Worm (Caenorhabditis elegans): ENCODE data around the gene C39B5.14.

C39B5.14 gene

DNA sequence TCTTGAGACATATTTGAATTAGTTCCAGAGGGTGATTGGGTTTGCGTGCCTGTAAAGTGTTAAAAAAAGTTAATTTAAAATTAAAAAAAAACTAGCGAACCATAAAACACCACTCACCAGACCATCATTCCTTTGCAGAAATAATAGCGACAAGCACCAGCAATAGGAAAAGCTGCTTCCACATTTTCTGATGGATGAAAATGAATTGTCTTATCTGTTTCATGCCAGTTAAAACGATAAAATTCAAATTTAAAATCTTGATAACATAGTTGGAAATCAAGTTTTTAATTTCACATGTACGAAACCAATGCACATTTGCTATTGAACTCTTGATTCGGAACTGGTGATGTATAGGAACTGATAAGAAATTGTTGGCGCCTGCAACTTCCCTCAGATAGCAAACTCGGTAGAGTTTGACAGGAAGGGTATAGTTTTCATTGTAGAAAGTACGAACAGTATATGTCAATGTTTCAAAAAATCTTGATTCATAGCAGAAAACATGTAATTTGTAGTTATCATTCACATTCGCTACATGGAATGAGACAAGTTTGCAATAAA lies 28.4 kb downstream of the C39B5.14 start, which contains the start of gene C39B5.10:
TSS of gene C39B5.10 (minus strand) at position 51 of the 558 bp plus-strand sequence.
- no peak for TF ChIP-seq pes-1 (GFP tag; IDR thresholded peaks at IDR 0.05)
- TF ChIP-seq ceh-13 (GFP tag; optimal IDR thresholded peaks at IDR 0.05) = no peak
- no peak for TF ChIP-seq F13C5.2 (tag; optimal IDR thresholded peaks at IDR 0.05)
- TF ChIP-seq hnd-1 (tag; optimal IDR thresholded peaks at IDR 0.05) = no peak
- TF ChIP-seq aly-1 (tag; optimal IDR thresholded peaks at IDR 0.05) = no peak
- no peak for TF ChIP-seq flt-1 (GFP tag; IDR thresholded peaks at IDR 0.05)
- TF ChIP-seq hmbx-1 (tag; optimal IDR thresholded peaks at IDR 0.05) = no peak
- no peak for TF ChIP-seq ets-7 (tag; optimal IDR thresholded peaks at IDR 0.05)
- no peak for TF ChIP-seq ceh-36 (tag; optimal IDR thresholded peaks at IDR 0.05)
- no peak for TF ChIP-seq tbx-37 (GFP tag; conservative IDR thresholded peaks at IDR 0.05)
- TF ChIP-seq B0310.2 (tag; optimal IDR thresholded peaks at IDR 0.05) = no peak

DNA sequence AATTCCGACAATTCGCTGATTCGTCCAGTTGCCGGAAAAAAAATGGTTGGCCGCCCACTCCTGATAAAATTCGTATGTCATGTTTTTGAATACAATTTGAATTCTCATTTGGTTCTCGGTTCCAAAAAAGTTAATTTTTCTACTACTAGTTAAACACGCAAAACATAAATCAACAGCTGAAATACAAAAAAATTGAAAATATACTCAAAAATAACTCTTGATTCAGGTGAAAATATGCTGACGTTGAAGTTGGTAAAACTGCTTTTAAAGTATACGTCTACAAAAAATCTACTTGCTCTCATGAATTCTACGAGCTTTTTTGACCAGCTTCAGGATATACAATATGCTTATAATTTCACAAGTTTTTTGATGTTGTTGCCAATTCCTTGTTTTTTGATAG lies 29.3 kb downstream of the C39B5.14 start, which contains the start of gene srz-56:
TSS of gene srz-56 (plus strand) at position 301 of the 400 bp plus-strand sequence.
- TF ChIP-seq pes-1 (GFP tag; IDR thresholded peaks at IDR 0.05) (no peak), scrt-1 (GFP tag; IDR thresholded peaks at IDR 0.05) (no peak), ceh-36 (tag; optimal IDR thresholded peaks at IDR 0.05) (no peak), flt-1 (GFP tag; IDR thresholded peaks at IDR 0.05) (no peak), ceh-13 (GFP tag; optimal IDR thresholded peaks at IDR 0.05) (no peak), hmbx-1 (tag; optimal IDR thresholded peaks at IDR 0.05) (no peak), ama-1 (optimal IDR thresholded peaks at IDR 0.05) (no peak), sea-1 (GFP tag; conservative IDR thresholded peaks at IDR 0.05) (no peak), B0310.2 (tag; optimal IDR thresholded peaks at IDR 0.05) (no peak), aly-1 (tag; optimal IDR thresholded peaks at IDR 0.05) (no peak), hnd-1 (tag; optimal IDR thresholded peaks at IDR 0.05) (no peak), ets-7 (tag; optimal IDR thresholded peaks at IDR 0.05) (no peak), hmg-4 (GFP tag; optimal IDR thresholded peaks at IDR 0.05) (no peak), F13C5.2 (tag; optimal IDR thresholded peaks at IDR 0.05) (no peak), tbx-11 (GFP tag; IDR thresholded peaks at IDR 0.05) (no peak), tra-4 (tag; optimal IDR thresholded peaks at IDR 0.05) (no peak), tbx-37 (GFP tag; conservative IDR thresholded peaks at IDR 0.05) (no peak)

DNA sequence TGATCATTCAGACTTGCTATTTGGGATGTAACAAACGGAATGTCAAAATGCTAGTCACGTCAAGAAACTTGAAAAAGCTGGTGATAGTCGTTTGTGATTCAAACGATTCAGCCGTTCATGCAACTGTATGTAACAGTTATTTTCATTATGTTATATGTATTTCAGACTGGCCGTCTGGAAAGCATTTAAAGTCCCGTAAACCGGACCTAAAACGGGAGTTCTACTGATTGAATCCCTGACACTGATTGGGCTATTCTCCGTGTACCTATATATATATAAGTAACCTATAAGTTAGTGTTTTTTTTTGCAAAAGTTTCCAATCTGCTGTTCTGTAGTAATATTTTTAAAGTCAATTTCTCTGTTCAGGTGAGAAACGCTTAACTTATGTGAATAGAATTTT lies 32.4 kb downstream of the C39B5.14 start:
- TF ChIP-seq hmbx-1 (tag; optimal IDR thresholded peaks at IDR 0.05) (no peak), ceh-13 (GFP tag; optimal IDR thresholded peaks at IDR 0.05) (no peak), scrt-1 (GFP tag; IDR thresholded peaks at IDR 0.05) (no peak), aly-1 (tag; optimal IDR thresholded peaks at IDR 0.05) (no peak), tra-4 (tag; optimal IDR thresholded peaks at IDR 0.05) (no peak), ama-1 (optimal IDR thresholded peaks at IDR 0.05) (no peak), pes-1 (GFP tag; IDR thresholded peaks at IDR 0.05) (no peak), hnd-1 (tag; optimal IDR thresholded peaks at IDR 0.05) (no peak), ceh-36 (tag; optimal IDR thresholded peaks at IDR 0.05) (no peak), flt-1 (GFP tag; IDR thresholded peaks at IDR 0.05) (no peak)

DNA sequence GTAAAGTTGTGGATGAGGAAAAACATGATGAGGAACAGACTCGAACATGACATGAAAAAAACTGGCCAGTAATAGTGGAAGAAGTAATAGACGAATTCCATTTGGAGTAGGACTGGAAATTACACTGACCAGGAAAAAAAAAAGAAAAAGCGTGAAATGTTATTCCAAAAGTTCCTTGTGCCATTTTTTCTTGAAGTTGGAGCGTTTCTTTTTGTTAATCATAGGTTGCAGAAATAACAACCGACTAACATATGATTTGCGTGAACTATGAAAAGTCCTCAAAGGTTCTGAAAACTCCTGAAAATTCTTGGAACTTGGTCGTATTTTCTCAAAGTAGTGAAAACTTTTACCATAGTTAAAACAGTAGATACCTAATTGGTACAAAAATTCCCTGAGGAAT lies 34.5 kb downstream of the C39B5.14 start, which contains the start of gene srd-67:
TSS of gene srd-67 (minus strand) at position 101 of the 400 bp plus-strand sequence.
- TF ChIP-seq pes-1 (GFP tag; IDR thresholded peaks at IDR 0.05) = no peak
- no peak for TF ChIP-seq tbx-11 (GFP tag; IDR thresholded peaks at IDR 0.05)
- no peak for TF ChIP-seq ceh-13 (GFP tag; optimal IDR thresholded peaks at IDR 0.05)
- TF ChIP-seq hnd-1 (tag; optimal IDR thresholded peaks at IDR 0.05) = no peak
- TF ChIP-seq ets-7 (tag; optimal IDR thresholded peaks at IDR 0.05) = no peak
- TF ChIP-seq aly-1 (tag; optimal IDR thresholded peaks at IDR 0.05) = no peak
- no peak for TF ChIP-seq scrt-1 (GFP tag; IDR thresholded peaks at IDR 0.05)

DNA sequence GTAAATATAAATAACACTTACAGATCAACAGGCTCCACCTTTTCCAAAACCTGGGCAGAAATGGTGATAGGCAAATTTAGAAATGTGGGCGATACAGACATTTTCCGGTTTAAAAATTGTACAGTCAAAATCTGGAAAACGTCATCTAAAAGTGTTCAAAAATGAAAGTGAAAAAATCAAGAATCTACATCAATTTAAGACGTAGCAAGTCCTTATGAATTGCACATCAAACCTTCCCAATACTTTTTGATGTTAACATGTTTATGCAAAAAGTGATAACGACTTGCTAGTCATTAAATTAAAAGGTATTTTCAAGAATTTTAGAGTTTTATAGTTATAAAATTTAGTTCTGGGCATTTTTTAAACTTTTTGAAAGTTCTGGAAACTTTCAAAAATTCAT lies 40.1 kb downstream of the C39B5.14 start, which contains the start of gene fbxa-7:
TSS of gene fbxa-7 (minus strand) at position 101 of the 400 bp plus-strand sequence.
- no peak for TF ChIP-seq hnd-1 (tag; optimal IDR thresholded peaks at IDR 0.05)
- no peak for TF ChIP-seq pes-1 (GFP tag; IDR thresholded peaks at IDR 0.05)
- no peak for TF ChIP-seq ceh-36 (tag; optimal IDR thresholded peaks at IDR 0.05)
- no peak for TF ChIP-seq ama-1 (optimal IDR thresholded peaks at IDR 0.05)
- TF ChIP-seq B0310.2 (tag; optimal IDR thresholded peaks at IDR 0.05) = no peak
- no peak for TF ChIP-seq F13C5.2 (tag; optimal IDR thresholded peaks at IDR 0.05)
- TF ChIP-seq tbx-37 (GFP tag; conservative IDR thresholded peaks at IDR 0.05) = no peak
- TF ChIP-seq sea-1 (GFP tag; conservative IDR thresholded peaks at IDR 0.05) = no peak
- no peak for TF ChIP-seq ceh-13 (GFP tag; optimal IDR thresholded peaks at IDR 0.05)
- TF ChIP-seq flt-1 (GFP tag; IDR thresholded peaks at IDR 0.05) = no peak
- TF ChIP-seq tbx-11 (GFP tag; IDR thresholded peaks at IDR 0.05) = no peak
- no peak for TF ChIP-seq scrt-1 (GFP tag; IDR thresholded peaks at IDR 0.05)
- TF ChIP-seq hmg-4 (GFP tag; optimal IDR thresholded peaks at IDR 0.05) = no peak
- no peak for TF ChIP-seq hmbx-1 (tag; optimal IDR thresholded peaks at IDR 0.05)
- no peak for TF ChIP-seq ets-7 (tag; optimal IDR thresholded peaks at IDR 0.05)
- no peak for TF ChIP-seq tra-4 (tag; optimal IDR thresholded peaks at IDR 0.05)

DNA sequence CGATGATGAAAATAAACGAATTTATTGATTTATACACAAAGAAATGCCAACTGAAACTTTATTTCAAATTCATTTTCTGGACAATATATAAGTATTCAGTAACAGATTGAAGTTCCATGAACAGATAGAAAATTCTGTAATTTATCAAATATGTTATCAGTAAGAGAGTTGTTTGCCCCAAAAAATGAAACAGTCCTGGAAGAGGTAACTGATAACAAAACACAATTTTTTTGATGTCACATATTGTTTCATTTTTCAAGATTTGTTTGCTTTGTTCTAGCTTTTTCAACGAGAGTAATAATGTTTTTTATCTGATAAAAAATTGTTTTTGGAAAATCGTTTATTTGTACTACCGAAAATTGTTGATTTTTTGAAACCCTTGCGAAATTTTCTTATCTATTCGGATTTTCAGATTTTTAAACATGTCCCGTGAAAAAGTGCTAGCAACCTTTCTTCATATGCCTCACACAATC lies 41.8 kb downstream of the C39B5.14 start, which contains the start of gene fbxa-73:
TSS of gene fbxa-73 (plus strand) at position 423 of the 473 bp plus-strand sequence.
- TF ChIP-seq hmg-4 (GFP tag; optimal IDR thresholded peaks at IDR 0.05) = no peak

DNA sequence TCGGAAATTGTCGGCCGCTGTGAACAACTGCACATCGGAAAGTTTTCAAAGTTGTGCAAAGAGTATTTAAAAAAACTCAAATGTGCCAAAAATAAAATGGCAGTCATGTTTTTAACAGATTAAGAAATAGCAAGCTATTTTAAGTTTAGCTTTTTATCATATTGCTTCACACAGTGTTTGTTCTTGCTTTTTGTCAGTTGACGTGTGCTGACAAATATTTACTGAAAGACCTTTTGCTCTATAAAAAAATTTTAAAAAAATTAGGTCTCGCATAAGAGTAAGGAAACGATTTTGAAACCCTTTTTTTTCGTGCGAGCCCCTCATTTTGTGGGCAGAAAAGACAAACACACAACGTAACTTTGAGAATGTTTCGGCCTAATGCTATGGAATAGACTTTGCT lies 44.3 kb downstream of the C39B5.14 start, which contains the start of gene fbxa-71:
TSS of gene fbxa-71 (plus strand) at position 301 of the 400 bp plus-strand sequence.
- TF ChIP-seq sea-1 (GFP tag; conservative IDR thresholded peaks at IDR 0.05) (no peak), aly-1 (tag; optimal IDR thresholded peaks at IDR 0.05) (no peak), ets-7 (tag; optimal IDR thresholded peaks at IDR 0.05) (no peak), scrt-1 (GFP tag; IDR thresholded peaks at IDR 0.05) (no peak)

DNA sequence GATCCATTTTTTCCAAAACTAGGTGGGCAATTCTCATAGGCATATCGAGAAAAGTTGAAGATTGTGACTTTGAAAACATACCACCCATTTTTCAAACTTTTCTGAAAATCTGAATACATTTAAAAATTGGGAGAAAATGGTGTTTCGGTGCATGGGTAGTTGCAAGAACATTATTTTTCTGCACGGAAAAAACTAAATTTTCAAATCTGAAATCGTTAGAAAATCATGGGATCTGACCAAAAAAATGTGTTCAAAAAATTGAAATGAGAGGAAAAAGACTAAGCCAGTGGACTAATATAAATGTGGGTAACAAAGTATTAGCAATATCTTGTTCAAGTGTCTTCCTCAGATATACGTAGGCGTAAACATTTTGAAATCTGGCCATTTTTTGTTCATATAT lies 47.6 kb downstream of the C39B5.14 start, which contains the start of gene fbxa-43:
TSS of gene fbxa-43 (minus strand) at position 101 of the 400 bp plus-strand sequence.
- TF ChIP-seq sea-1 (GFP tag; conservative IDR thresholded peaks at IDR 0.05) (no peak), ceh-36 (tag; optimal IDR thresholded peaks at IDR 0.05) (no peak), hnd-1 (tag; optimal IDR thresholded peaks at IDR 0.05) (no peak), F13C5.2 (tag; optimal IDR thresholded peaks at IDR 0.05) (no peak), tbx-37 (GFP tag; conservative IDR thresholded peaks at IDR 0.05) (no peak), hmg-4 (GFP tag; optimal IDR thresholded peaks at IDR 0.05) (no peak), ama-1 (optimal IDR thresholded peaks at IDR 0.05) (no peak), ets-7 (tag; optimal IDR thresholded peaks at IDR 0.05) (no peak), hmbx-1 (tag; optimal IDR thresholded peaks at IDR 0.05) (no peak), aly-1 (tag; optimal IDR thresholded peaks at IDR 0.05) (no peak), pes-1 (GFP tag; IDR thresholded peaks at IDR 0.05) (no peak), ceh-13 (GFP tag; optimal IDR thresholded peaks at IDR 0.05) (no peak), tra-4 (tag; optimal IDR thresholded peaks at IDR 0.05) (no peak), flt-1 (GFP tag; IDR thresholded peaks at IDR 0.05) (no peak), scrt-1 (GFP tag; IDR thresholded peaks at IDR 0.05) (no peak)
